Worm (Caenorhabditis elegans): ENCODE data around the gene R08A2.2.

R08A2.2 gene

ce11 chrV:14695713-14696112 is 19.8 kb downstream of the R08A2.2 start:
- TF ChIP-seq fkh-2 (tag; optimal IDR thresholded peaks at IDR 0.05) (no peak), jun-1 (tag; optimal IDR thresholded peaks at IDR 0.05) (no peak), ZK546.5 (tag; optimal IDR thresholded peaks at IDR 0.05) (no peak), daf-12 (tag; optimal IDR thresholded peaks at IDR 0.05) (no peak)

ce11 chrV:14689060-14689750 is 26.3 kb downstream of the R08A2.2 start, which contains the start of gene gasr-8:
Gene gasr-8, plus strand, starts transcription at chrV:14689110.
- TF ChIP-seq nhr-25 (tag; optimal IDR thresholded peaks at IDR 0.05): no peak
- TF ChIP-seq snpc-4 (tag; optimal IDR thresholded peaks at IDR 0.05): no peak
- peak; percentile 18 for TF ChIP-seq pha-4 (tag; optimal IDR thresholded peaks at IDR 0.05)
- peak; percentile 22 for TF ChIP-seq nfya-1 (tag; optimal IDR thresholded peaks at IDR 0.05; ENCODE audit: insufficient read depth)
- no peak for TF ChIP-seq ceh-16 (tag; optimal IDR thresholded peaks at IDR 0.05)
- no peak for TF ChIP-seq aly-2 (tag; optimal IDR thresholded peaks at IDR 0.05)

- TF ChIP-seq R02D3.7 (tag; optimal IDR thresholded peaks at IDR 0.05): no peak
- TF ChIP-seq hmg-11 (tag; optimal IDR thresholded peaks at IDR 0.05): peak; percentile 22
- TF ChIP-seq nhr-76 (tag; optimal IDR thresholded peaks at IDR 0.05): no peak
- peak; percentile 26 for TF ChIP-seq egl-5 (tag; optimal IDR thresholded peaks at IDR 0.05)
- peak; percentile 99 for TF ChIP-seq ama-1 (optimal IDR thresholded peaks at IDR 0.05)
- TF ChIP-seq mml-1 (tag; optimal IDR thresholded peaks at IDR 0.05): no peak
- TF ChIP-seq pha-4 (tag; optimal IDR thresholded peaks at IDR 0.05): peak; percentile 79
- peak; percentile 64 for TF ChIP-seq nhr-23 (tag; optimal IDR thresholded peaks at IDR 0.05)
- TF ChIP-seq tbx-2 (tag; optimal IDR thresholded peaks at IDR 0.05): peak; percentile 81
- peak; percentile 60 for TF ChIP-seq nfya-1 (tag; optimal IDR thresholded peaks at IDR 0.05; ENCODE audit: insufficient read depth)
- peak; percentile 29 for TF ChIP-seq fos-1 (tag; optimal IDR thresholded peaks at IDR 0.05)
- TF ChIP-seq lin-39 (tag; optimal IDR thresholded peaks at IDR 0.05): peak; percentile 45
- peak; percentile 59 for TF ChIP-seq nhr-43 (tag; optimal IDR thresholded peaks at IDR 0.05; ENCODE audit: poor library complexity, severe bottlenecking)
- peak; percentile 42 for TF ChIP-seq elt-2 (tag; optimal IDR thresholded peaks at IDR 0.05)
- peak; percentile 71 for TF ChIP-seq ztf-4 (tag; optimal IDR thresholded peaks at IDR 0.05)
- TF ChIP-seq sea-2 (GFP tag; optimal IDR thresholded peaks at IDR 0.05): no peak
- no peak for TF ChIP-seq elt-3 (tag; optimal IDR thresholded peaks at IDR 0.05)
- peak; percentile 89 for TF ChIP-seq nhr-25 (tag; optimal IDR thresholded peaks at IDR 0.05)
- TF ChIP-seq lsy-12 (tag; optimal IDR thresholded peaks at IDR 0.05): peak; percentile 37
- TF ChIP-seq snpc-4 (tag; optimal IDR thresholded peaks at IDR 0.05): peak; percentile 52
- no peak for TF ChIP-seq daf-12 (tag; optimal IDR thresholded peaks at IDR 0.05)
- no peak for TF ChIP-seq ceh-9 (tag; optimal IDR thresholded peaks at IDR 0.05)
- TF ChIP-seq ZK546.5 (tag; optimal IDR thresholded peaks at IDR 0.05): no peak
These were observed 27.2 kb downstream of the R08A2.2 start, which contains the start of gene C47E8.11 for ce11 chrV:14688097-14688912. Gene C47E8.11, plus strand, starts transcription at chrV:14688616.

- TF ChIP-seq ztf-4 (tag; optimal IDR thresholded peaks at IDR 0.05) (peak; percentile 5), ama-1 (optimal IDR thresholded peaks at IDR 0.05) (peak; percentile 91), pha-4 (tag; optimal IDR thresholded peaks at IDR 0.05) (peak; percentile 16), nfya-1 (tag; optimal IDR thresholded peaks at IDR 0.05; ENCODE audit: insufficient read depth) (peak; percentile 25), nhr-11 (tag; optimal IDR thresholded peaks at IDR 0.05) (no peak)
These were observed 28.2 kb downstream of the R08A2.2 start for ce11 chrV:14687106-14687964.
